Fruit fly (Drosophila melanogaster): ENCODE results near the gene AnxB9.

DNA sequence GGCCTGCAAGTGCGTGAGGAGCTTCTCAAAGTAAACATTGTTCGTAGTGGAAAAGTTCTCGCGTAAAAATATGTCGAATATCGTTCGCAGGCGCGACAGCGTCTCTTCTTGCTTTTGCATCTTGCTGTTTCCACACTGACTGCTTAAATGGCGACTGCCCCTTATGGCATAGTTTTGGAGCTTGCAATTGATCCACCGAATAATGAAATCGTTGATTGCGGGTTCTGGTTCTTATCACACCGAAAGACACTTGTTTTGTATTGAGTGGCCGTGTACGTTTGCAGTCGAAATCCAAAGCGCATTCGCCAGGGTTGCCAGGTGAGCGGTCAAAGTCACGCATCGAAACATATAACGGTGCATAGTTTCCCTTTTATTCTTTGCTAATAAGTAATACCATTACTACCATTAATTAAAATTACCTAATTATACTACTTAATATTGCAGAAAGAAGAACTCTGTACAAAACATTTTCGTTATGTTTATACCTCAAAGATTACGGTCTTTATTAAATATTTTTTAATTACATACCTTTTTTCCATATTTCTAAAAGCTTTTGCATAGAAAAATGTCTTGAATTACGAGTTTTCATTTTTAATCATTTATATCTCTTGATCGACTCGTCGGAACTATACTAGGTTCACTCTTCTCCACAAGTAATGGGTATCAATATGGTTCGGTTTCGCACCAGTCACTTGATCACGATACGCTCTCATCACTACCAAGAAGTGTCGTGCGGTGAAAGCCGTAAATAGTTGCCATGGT, 36.6 kb downstream of the AnxB9 start, which contains the start of the genes CG7044 and Tbc1d22:
- TF ChIP-seq CTCF (optimal IDR thresholded peaks at IDR 0.05) (no peak), CG8478 (optimal IDR thresholded peaks at IDR 0.05) (no peak)
